Fruit fly (Drosophila melanogaster): ENCODE data around the gene CG9044.

The CG9044 gene

DNA sequence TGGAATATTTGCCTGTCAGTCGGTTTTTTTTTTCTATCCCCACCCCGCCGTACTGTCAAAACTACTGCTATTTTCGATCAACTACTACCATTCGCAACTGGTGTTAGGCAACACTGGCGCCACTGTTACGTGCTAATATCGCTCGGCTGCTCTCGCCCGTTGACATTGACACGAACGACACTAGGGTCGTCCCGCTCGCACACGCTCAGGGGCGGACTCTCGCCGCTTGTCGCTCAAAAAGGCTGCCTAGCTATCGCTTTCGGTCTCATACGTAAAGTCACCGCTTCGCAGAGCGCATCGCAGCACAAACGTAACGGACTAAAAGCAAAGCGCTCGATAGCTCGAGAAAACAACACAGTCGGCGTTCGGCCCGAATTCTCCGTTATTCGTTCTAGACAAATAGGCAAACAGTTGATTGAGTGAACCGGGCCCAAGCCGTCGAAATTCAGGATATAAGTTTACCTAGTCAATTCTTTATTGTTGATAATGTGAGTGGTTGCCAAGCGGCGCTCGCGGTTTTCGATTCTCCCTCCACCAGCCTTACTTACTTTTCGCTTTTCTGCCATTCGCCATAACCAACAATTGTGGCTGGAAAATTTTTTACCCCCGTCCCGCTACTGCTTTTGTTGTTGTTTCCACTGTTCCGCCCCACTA lies 33.2 kb downstream of the CG9044 start (continued):
- TF ChIP-seq salr (GFP tag; optimal IDR thresholded peaks at IDR 0.05) (peak in 1 of 2 experiments; percentile 16), CG3032 (tag; optimal IDR thresholded peaks at IDR 0.05) (no peak), ss (GFP tag; optimal IDR thresholded peaks at IDR 0.05) (peak; percentile 14 to 57), CG8319 (GFP tag; optimal IDR thresholded peaks at IDR 0.05) (no peak), CG6808 (GFP tag; optimal IDR thresholded peaks at IDR 0.05) (peak; percentile 28), CG11762 (GFP tag; optimal IDR thresholded peaks at IDR 0.05; ENCODE audit: insufficient read depth) (no peak), Hr39 (GFP tag; optimal IDR thresholded peaks at IDR 0.05) (peak; percentile 21), CG7368 (GFP tag; optimal IDR thresholded peaks at IDR 0.05) (peak; percentile 23), esn (GFP tag; optimal IDR thresholded peaks at IDR 0.05) (peak; percentile 27), Sox15 (GFP tag; optimal IDR thresholded peaks at IDR 0.05) (no peak), CG6854 (GFP tag; optimal IDR thresholded peaks at IDR 0.05) (peak; percentile 50), pdm3 (GFP tag; optimal IDR thresholded peaks at IDR 0.05) (peak; percentile 25), CG34406 (GFP tag; optimal IDR thresholded peaks at IDR 0.05) (no peak), CG31627 (GFP tag; optimal IDR thresholded peaks at IDR 0.05) (no peak), CG10669 (GFP tag; optimal IDR thresholded peaks at IDR 0.05) (peak; percentile 4)

DNA sequence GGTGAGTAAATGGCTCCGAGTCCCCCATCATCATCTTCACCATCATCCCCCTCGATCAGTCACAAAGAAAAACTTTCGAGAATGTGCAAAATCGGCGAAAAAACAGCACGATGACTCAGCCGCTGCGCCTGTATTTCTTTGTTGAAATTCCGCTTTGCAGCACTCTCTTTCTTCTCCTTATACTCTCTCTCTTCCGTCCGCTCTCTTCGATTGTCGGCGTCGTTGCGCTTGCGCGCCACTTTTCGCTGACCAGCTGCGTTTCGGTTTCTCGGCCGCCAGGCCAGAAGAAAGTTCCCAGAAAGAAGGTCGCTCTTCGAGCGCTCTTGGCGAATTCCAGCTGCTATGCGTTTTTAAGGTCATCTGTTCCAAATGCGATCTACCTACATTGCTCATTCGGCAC lies 34.0 kb downstream of the CG9044 start:
- TF ChIP-seq net (GFP tag; optimal IDR thresholded peaks at IDR 0.05) (no peak), Blimp-1 (GFP tag; optimal IDR thresholded peaks at IDR 0.05) (peak; percentile 20), ss (GFP tag; optimal IDR thresholded peaks at IDR 0.05) (no peak), CG4318 (GFP tag; optimal IDR thresholded peaks at IDR 0.05) (no peak), CG6854 (GFP tag; optimal IDR thresholded peaks at IDR 0.05) (peak; percentile 2), Eip75B (GFP tag; optimal IDR thresholded peaks at IDR 0.05) (peak; percentile 7), svp (GFP tag) (peak; percentile 35), CG7368 (GFP tag; optimal IDR thresholded peaks at IDR 0.05) (no peak), Sox14 (GFP tag; optimal IDR thresholded peaks at IDR 0.05) (peak; percentile 55)

DNA sequence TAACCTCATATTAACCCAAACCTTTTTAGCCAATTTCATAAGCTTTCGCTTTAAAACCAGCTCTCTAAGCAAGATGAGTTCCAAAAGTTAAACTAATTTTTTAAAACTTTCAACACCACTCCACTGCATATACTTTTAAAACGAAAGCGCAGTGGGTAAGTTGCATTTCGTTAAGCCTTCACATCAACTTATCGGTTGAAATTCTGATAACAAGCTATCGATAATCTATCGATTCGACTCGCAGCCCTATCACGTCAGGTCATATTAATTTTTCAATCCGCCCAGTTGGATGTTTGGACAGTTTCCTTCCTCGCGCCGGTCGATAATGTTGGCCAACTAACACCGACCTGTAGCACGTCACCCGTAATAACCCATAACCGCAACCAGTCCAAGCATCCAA lies 36.8 kb downstream of the CG9044 start, which contains the start of gene ifc:
TSS of gene ifc (plus strand) at position 255 of the 400 bp plus-strand sequence.
- TF ChIP-seq ss (GFP tag; optimal IDR thresholded peaks at IDR 0.05): peak in 1 of 2 experiments; percentile 3
- peak; percentile 47 for TF ChIP-seq CG1621 (tag; optimal IDR thresholded peaks at IDR 0.05)
- peak; percentile 83 for TF ChIP-seq svp (GFP tag)
- peak; percentile 38 for TF ChIP-seq CG3919 (GFP tag; optimal IDR thresholded peaks at IDR 0.05)
- TF ChIP-seq topi (GFP tag; optimal IDR thresholded peaks at IDR 0.05): no peak
- peak; percentile 29 for TF ChIP-seq CG6792 (GFP tag; optimal IDR thresholded peaks at IDR 0.05)
- TF ChIP-seq Lpt (GFP tag; optimal IDR thresholded peaks at IDR 0.05): no peak
- TF ChIP-seq fkh (GFP tag; optimal IDR thresholded peaks at IDR 0.05): peak; percentile 12
- TF ChIP-seq CG3032 (tag; optimal IDR thresholded peaks at IDR 0.05): peak; percentile 51
- peak; percentile 19 for TF ChIP-seq acj6 (GFP tag; optimal IDR thresholded peaks at IDR 0.05)
- TF ChIP-seq esn (GFP tag; optimal IDR thresholded peaks at IDR 0.05): peak; percentile 45
- no peak for TF ChIP-seq Eip75B (GFP tag; optimal IDR thresholded peaks at IDR 0.05)
- TF ChIP-seq lz (GFP tag; optimal IDR thresholded peaks at IDR 0.05): peak; percentile 58
- peak; percentile 10 for TF ChIP-seq CG10669 (GFP tag; optimal IDR thresholded peaks at IDR 0.05)
- TF ChIP-seq CG11294 (GFP tag; IDR thresholded peaks at IDR 0.05): no peak
- TF ChIP-seq Sox15 (GFP tag; optimal IDR thresholded peaks at IDR 0.05): peak; percentile 25
- no peak for TF ChIP-seq spab (GFP tag; optimal IDR thresholded peaks at IDR 0.05)
- peak; percentile 66 for TF ChIP-seq Eip78C (GFP tag)
- peak; percentile 52 for TF ChIP-seq cyc (GFP tag; optimal IDR thresholded peaks at IDR 0.05)
- TF ChIP-seq salr (GFP tag; optimal IDR thresholded peaks at IDR 0.05): peak in 1 of 2 experiments; percentile 29
- TF ChIP-seq Ets96B (tag; optimal IDR thresholded peaks at IDR 0.05): peak; percentile 23
- TF ChIP-seq dsx (GFP tag; optimal IDR thresholded peaks at IDR 0.05; ENCODE audit: poor library complexity, severe bottlenecking): peak; percentile 30
- TF ChIP-seq CG34406 (GFP tag; optimal IDR thresholded peaks at IDR 0.05): no peak
- TF ChIP-seq CG31627 (GFP tag; optimal IDR thresholded peaks at IDR 0.05): peak; percentile 66
- TF ChIP-seq Sox14 (GFP tag; optimal IDR thresholded peaks at IDR 0.05): peak; percentile 66
